Worm (Caenorhabditis elegans): ENCODE measurements around the gene sri-9.

ce11 chrV:16992383-16992782 is 8.9 kb upstream of the sri-9 start:
- TF ChIP-seq nhr-11 (tag; optimal IDR thresholded peaks at IDR 0.05) (no peak), fkh-10 (GFP tag; optimal IDR thresholded peaks at IDR 0.05) (no peak), nhr-23 (tag; optimal IDR thresholded peaks at IDR 0.05) (no peak), unc-39 (tag; optimal IDR thresholded peaks at IDR 0.05) (no peak), lin-39 (tag; optimal IDR thresholded peaks at IDR 0.05) (no peak), ztf-11 (tag; optimal IDR thresholded peaks at IDR 0.05) (no peak), snpc-4 (tag; optimal IDR thresholded peaks at IDR 0.05) (no peak), nfya-1 (tag; optimal IDR thresholded peaks at IDR 0.05; ENCODE audit: insufficient read depth) (no peak), pqm-1 (tag; optimal IDR thresholded peaks at IDR 0.05) (no peak), tbx-2 (tag; optimal IDR thresholded peaks at IDR 0.05) (no peak), nhr-28 (tag; optimal IDR thresholded peaks at IDR 0.05) (no peak), mdl-1 (tag; optimal IDR thresholded peaks at IDR 0.05) (no peak), nhr-237 (tag; optimal IDR thresholded peaks at IDR 0.05) (no peak)

Data from whole organism, L3 larva.